Worm (Caenorhabditis elegans) whole organism, young adult: ENCODE data around the gene pqn-89.

Source experiments
- fkh-3 ChIP-seq: sonication (generic microtip); optimal IDR thresholded peaks from 2 replicates; lab custom pipeline; 2016; ENCODE audit warnings: mild to moderate bottlenecking, missing genetic modification characterization, missing compliant biosample characterization
- let-607 ChIP-seq, 2 experiments: fragments of 200-800 bp in 1 of 2; sonication (Bioruptor generic) in 1 of 2; sonication (generic microtip) in 1 of 2; optimal IDR thresholded peaks; 2 replicates each; lab custom pipeline; 2016 to 2018; ENCODE audit warnings: mild to moderate bottlenecking in 2 of 2, missing compliant biosample characterization in 2 of 2, missing genetic modification characterization in 2 of 2, moderate library complexity in 2 of 2, missing genotype in 1 of 2
- madf-3 ChIP-seq: fragments of 200-800 bp; sonication (Bioruptor generic); IDR thresholded peaks from 2 replicates; pipeline ENCODE4 v1.3.6; 2022; ENCODE audit warnings: missing genetic modification reagents, missing genetic modification characterization, missing compliant biosample characterization
- sea-2 ChIP-seq: fragments of 200-800 bp; sonication (Bioruptor generic); IDR thresholded peaks from 2 replicates; pipeline ENCODE4 v1.3.6; 2022; ENCODE audit warnings: missing genetic modification characterization, missing compliant biosample characterization
- unc-62 ChIP-seq: fragments of 150-350 bp; optimal IDR thresholded peaks from 2 replicates; lab custom pipeline; 2014; ENCODE audit warnings: missing biosample characterization, missing genetic modification reagents, missing genetic modification characterization
- ztf-3 ChIP-seq: fragments of 200-800 bp; sonication (Bioruptor generic); optimal IDR thresholded peaks from 2 replicates; lab custom pipeline; 2018; ENCODE audit warnings: mild to moderate bottlenecking, missing genetic modification characterization, missing compliant biosample characterization

- TF ChIP-seq ztf-3 (GFP tag; lab: Kevin White, UChicago) = no peak
- TF ChIP-seq unc-62 = no peak
- no peak for TF ChIP-seq let-607 (tag; optimal IDR thresholded peaks at IDR 0.05; lab: Kevin White, UChicago)
- TF ChIP-seq sea-2 (GFP tag; lab: Robert Waterston, UW) = no peak
- no peak for TF ChIP-seq fkh-3 (tag; lab: Kevin White, UChicago)
- TF ChIP-seq madf-3 (GFP tag; lab: Robert Waterston, UW) = no peak
Measured at ce11 chrIV:6457472-6457871, 49.1 kb upstream of the pqn-89 start, which contains the start of gene lgc-10.
